Fruit fly (Drosophila melanogaster) whole organism, embryonic: ENCODE results near the gene Ir68b.

Experiments
- BtbVII ChIP-seq: fragments of 200-800 bp; sonication (Bioruptor generic); optimal IDR thresholded peaks from 3 replicates; lab custom pipeline; 2017; ENCODE audit warnings: missing biosample characterization, mild to moderate bottlenecking, missing genetic modification characterization
- CG10959 ChIP-seq: fragments of 200-800 bp; sonication (Bioruptor generic); IDR thresholded peaks from 2 replicates; pipeline ENCODE4 v1.3.6; 2022; ENCODE audit warnings: missing biosample characterization, missing genetic modification characterization
- CG10979 ChIP-seq: fragments of 200-800 bp; sonication (Bioruptor generic); optimal IDR thresholded peaks from 2 replicates; lab custom pipeline; 2018; ENCODE audit warnings: missing biosample characterization, mild to moderate bottlenecking, missing genetic modification characterization, moderate library complexity
- CG11504 ChIP-seq: fragments of 200-800 bp; sonication (Bioruptor generic); optimal IDR thresholded peaks from 3 replicates; lab custom pipeline; 2019; ENCODE audit warnings: missing biosample characterization, mild to moderate bottlenecking, missing genetic modification characterization, moderate library complexity
- CG12769 ChIP-seq: fragments of 200-800 bp; sonication (Bioruptor generic); optimal IDR thresholded peaks from 2 replicates; lab custom pipeline; 2019; ENCODE audit warnings: missing biosample characterization, mild to moderate bottlenecking, missing genetic modification characterization, moderate library complexity
- CG14710 ChIP-seq: fragments of 200-800 bp; sonication (Bioruptor generic); optimal IDR thresholded peaks from 3 replicates; lab custom pipeline; 2019; ENCODE audit warnings: missing biosample characterization, mild to moderate bottlenecking, missing genetic modification characterization, moderate library complexity
- CG15269 ChIP-seq: fragments of 200-800 bp; sonication (Bioruptor generic); optimal IDR thresholded peaks from 2 replicates; lab custom pipeline; 2018; ENCODE audit warnings: missing biosample characterization, mild to moderate bottlenecking, missing genetic modification characterization, moderate library complexity
- CG15601 ChIP-seq: fragments of 200-800 bp; sonication (Bioruptor generic); optimal IDR thresholded peaks from 3 replicates; lab custom pipeline; 2019; ENCODE audit warnings: missing biosample characterization, mild to moderate bottlenecking, missing genetic modification characterization, moderate library complexity
- CG17359 ChIP-seq: fragments of 200-800 bp; sonication (Bioruptor generic); optimal IDR thresholded peaks from 3 replicates; lab custom pipeline; 2018; ENCODE audit warnings: missing biosample characterization, mild to moderate bottlenecking, missing genetic modification characterization, moderate library complexity
- CG17361 ChIP-seq: fragments of 200-800 bp; sonication (Bioruptor generic); IDR thresholded peaks from 3 replicates; pipeline ENCODE4 v1.3.6; 2022; ENCODE audit warnings: missing biosample characterization, missing genetic modification characterization
- CG17829 ChIP-seq: fragments of 200-800 bp; optimal IDR thresholded peaks from 2 replicates; lab custom pipeline; 2019; ENCODE audit warnings: missing biosample characterization, mild to moderate bottlenecking, missing genetic modification characterization, moderate library complexity
- CG17912 ChIP-seq: fragments of 200-800 bp; sonication (Bioruptor generic); optimal IDR thresholded peaks from 2 replicates; lab custom pipeline; 2018; ENCODE audit warnings: missing biosample characterization, mild to moderate bottlenecking, missing genetic modification characterization
- CG32772 ChIP-seq: fragments of 200-800 bp; sonication (Bioruptor generic); IDR thresholded peaks from 2 replicates; pipeline ENCODE4 v1.3.6; 2022; ENCODE audit warnings: missing biosample characterization, missing genetic modification characterization
- CG3726 ChIP-seq: fragments of 200-800 bp; sonication (Bioruptor generic); IDR thresholded peaks from 3 replicates; pipeline ENCODE4, ENCODE4 v1.3.6; 2022; ENCODE audit warnings: missing biosample characterization, missing genetic modification characterization
- CG4730 ChIP-seq: fragments of 200-800 bp; sonication (Bioruptor generic); IDR thresholded peaks from 2 replicates; pipeline ENCODE4 v1.3.6; 2022; ENCODE audit warnings: missing biosample characterization, missing genetic modification characterization
- CG6254 ChIP-seq: fragments of 200-800 bp; sonication (Bioruptor generic); optimal IDR thresholded peaks from 3 replicates; lab custom pipeline; 2017; ENCODE audit warnings: mild to moderate bottlenecking, missing biosample characterization, missing genetic modification reagents, missing genetic modification characterization
- CG8944 ChIP-seq: fragments of 200-800 bp; sonication (Bioruptor generic); optimal IDR thresholded peaks from 3 replicates; lab custom pipeline; 2016; ENCODE audit warnings: missing biosample characterization, missing genetic modification characterization
- CG9437 ChIP-seq: fragments of 200-800 bp; sonication (Bioruptor generic); optimal IDR thresholded peaks from 2 replicates; lab custom pipeline; 2018; ENCODE audit warnings: missing biosample characterization, mild to moderate bottlenecking, missing genetic modification characterization
- CrebB ChIP-seq: fragments of 200-800 bp; sonication (Bioruptor generic); optimal IDR thresholded peaks from 3 replicates; lab custom pipeline; 2018; ENCODE audit warnings: missing biosample characterization, mild to moderate bottlenecking, missing genetic modification characterization
- Deaf1 ChIP-seq: fragments of 200-800 bp; optimal IDR thresholded peaks from 3 replicates; lab custom pipeline; 2019; ENCODE audit warnings: missing biosample characterization, mild to moderate bottlenecking, missing genetic modification characterization, moderate library complexity
- GATAe ChIP-seq: fragments of 200-800 bp; sonication (Bioruptor generic); conservative IDR thresholded peaks from 2 replicates; pipeline ENCODE4 v1.3.6; 2022; ENCODE audit warnings: missing biosample characterization, missing genetic modification characterization
- HLHmδ ChIP-seq: fragments of 200-800 bp; sonication (Bioruptor generic); optimal IDR thresholded peaks from 2 replicates; lab custom pipeline; 2018; ENCODE audit warnings: missing biosample characterization, mild to moderate bottlenecking, missing genetic modification characterization, moderate library complexity
- Hr51 ChIP-seq, 2 experiments: fragments of 200-800 bp; sonication (Bioruptor generic); optimal IDR thresholded peaks; 2 replicates in 1 of 2; 3 replicates in 1 of 2; lab custom pipeline; 2016 to 2018; ENCODE audit warnings: missing biosample characterization in 2 of 2, missing genetic modification characterization in 2 of 2, mild to moderate bottlenecking in 1 of 2, moderate library complexity in 1 of 2
- MESR4 ChIP-seq: fragments of 200-800 bp; sonication (Bioruptor generic); optimal IDR thresholded peaks from 2 replicates; lab custom pipeline; 2018; ENCODE audit warnings: missing biosample characterization, mild to moderate bottlenecking, missing genetic modification characterization, moderate library complexity
- Myb ChIP-seq: fragments of 200-800 bp; sonication (Bioruptor generic); optimal IDR thresholded peaks from 2 replicates; lab custom pipeline; 2016; ENCODE audit warnings: missing biosample characterization, missing genetic modification characterization
- NK7.1 ChIP-seq: fragments of 200-800 bp; sonication (Bioruptor generic); optimal IDR thresholded peaks from 3 replicates; lab custom pipeline; 2016; ENCODE audit warnings: missing biosample characterization, missing genetic modification characterization
- Oli ChIP-seq: fragments of 200-800 bp; sonication (Bioruptor generic); optimal IDR thresholded peaks from 2 replicates; lab custom pipeline; 2018; ENCODE audit warnings: missing biosample characterization, mild to moderate bottlenecking, missing genetic modification characterization, moderate library complexity
- Pdp1 ChIP-seq, 2 experiments: fragments of 200-800 bp; sonication (Bioruptor generic); optimal IDR thresholded peaks; 3 replicates each; lab custom pipeline; 2016; ENCODE audit warnings: missing biosample characterization in 2 of 2, missing genetic modification characterization in 2 of 2, mild to moderate bottlenecking in 1 of 2, moderate library complexity in 1 of 2
- Six4 ChIP-seq: fragments of 200-800 bp; sonication (Bioruptor generic); optimal IDR thresholded peaks from 2 replicates; lab custom pipeline; 2016; ENCODE audit warnings: missing biosample characterization, missing genetic modification characterization
- Taf1 ChIP-seq: fragments of 200-800 bp; sonication (Bioruptor generic); IDR thresholded peaks from 2 replicates; pipeline ENCODE4 v1.3.6; 2022; ENCODE audit warnings: missing biosample characterization, missing genetic modification characterization
- cad ChIP-seq: fragments of >200 bp; optimal IDR thresholded peaks from 2 replicates; lab custom pipeline; 2017; ENCODE audit warnings: missing biosample characterization, missing genetic modification characterization
- chinmo ChIP-seq: fragments of 200-800 bp; sonication (Bioruptor generic); IDR thresholded peaks from 4 replicates; pipeline ENCODE4 v1.3.6; 2022; ENCODE audit warnings: missing biosample characterization, missing genetic modification characterization; ENCODE audit not compliant: partially characterized antibody
- ci ChIP-seq: fragments of 200-800 bp; sonication (Bioruptor generic); IDR thresholded peaks from 3 replicates; pipeline ENCODE4 v1.3.6; 2022; ENCODE audit warnings: missing biosample characterization, missing genetic modification characterization
- cwo ChIP-seq: fragments of 200-800 bp; sonication (Bioruptor generic); optimal IDR thresholded peaks from 3 replicates; lab custom pipeline; 2017; ENCODE audit warnings: missing biosample characterization, missing genetic modification characterization, mild to moderate bottlenecking, moderate library complexity, missing genetic modification reagents
- disco-r ChIP-seq: fragments of 200-800 bp; sonication (Bioruptor generic); optimal IDR thresholded peaks from 2 replicates; lab custom pipeline; 2016; ENCODE audit warnings: missing biosample characterization, missing genetic modification characterization
- dmrt99B ChIP-seq: fragments of 200-800 bp; sonication (Bioruptor generic); optimal IDR thresholded peaks from 2 replicates; lab custom pipeline; 2018; ENCODE audit warnings: missing biosample characterization, mild to moderate bottlenecking, missing genetic modification characterization, moderate library complexity
- dpn ChIP-seq, 2 experiments: fragments of 200-800 bp; sonication (Bioruptor generic); optimal IDR thresholded peaks; 3 replicates each; lab custom pipeline; 2016; ENCODE audit warnings: missing biosample characterization in 2 of 2, missing genetic modification characterization in 2 of 2
- fd96Cb ChIP-seq: fragments of 200-800 bp; sonication (Bioruptor generic); optimal IDR thresholded peaks from 2 replicates; lab custom pipeline; 2018; ENCODE audit warnings: missing biosample characterization, mild to moderate bottlenecking, missing genetic modification characterization, moderate library complexity
- gce ChIP-seq: fragments of 200-800 bp; sonication (Bioruptor generic); IDR thresholded peaks from 3 replicates; pipeline ENCODE4 v1.3.6; 2022; ENCODE audit warnings: missing biosample characterization, missing genetic modification characterization
- gem ChIP-seq: fragments of 200-800 bp; sonication (Bioruptor generic); optimal IDR thresholded peaks from 2 replicates; lab custom pipeline; 2019; ENCODE audit warnings: missing biosample characterization, mild to moderate bottlenecking, missing genetic modification characterization, moderate library complexity
- jing ChIP-seq: fragments of 200-800 bp; sonication (Bioruptor generic); optimal IDR thresholded peaks from 2 replicates; lab custom pipeline; 2018; ENCODE audit warnings: missing biosample characterization, mild to moderate bottlenecking, missing genetic modification characterization
- kni ChIP-seq: fragments of 200-800 bp; sonication (Bioruptor generic); optimal IDR thresholded peaks from 3 replicates; lab custom pipeline; 2017; ENCODE audit warnings: mild to moderate bottlenecking, missing biosample characterization, missing genetic modification reagents, missing genetic modification characterization
- oc ChIP-seq: fragments of 200-800 bp; sonication (Bioruptor generic); optimal IDR thresholded peaks from 2 replicates; lab custom pipeline; 2018; ENCODE audit warnings: missing biosample characterization, mild to moderate bottlenecking, missing genetic modification characterization, moderate library complexity
- sens ChIP-seq: fragments of 200-800 bp; sonication (Bioruptor generic); peaks from one replicate; lab custom pipeline; 2016; ENCODE audit warnings: missing biosample characterization, missing genetic modification characterization
- vvl ChIP-seq: fragments of 200-800 bp; sonication (Bioruptor generic); IDR thresholded peaks from 2 replicates; pipeline ENCODE4 v1.3.6; 2022; ENCODE audit warnings: missing biosample characterization, missing genetic modification characterization

The Ir68b gene

DNA sequence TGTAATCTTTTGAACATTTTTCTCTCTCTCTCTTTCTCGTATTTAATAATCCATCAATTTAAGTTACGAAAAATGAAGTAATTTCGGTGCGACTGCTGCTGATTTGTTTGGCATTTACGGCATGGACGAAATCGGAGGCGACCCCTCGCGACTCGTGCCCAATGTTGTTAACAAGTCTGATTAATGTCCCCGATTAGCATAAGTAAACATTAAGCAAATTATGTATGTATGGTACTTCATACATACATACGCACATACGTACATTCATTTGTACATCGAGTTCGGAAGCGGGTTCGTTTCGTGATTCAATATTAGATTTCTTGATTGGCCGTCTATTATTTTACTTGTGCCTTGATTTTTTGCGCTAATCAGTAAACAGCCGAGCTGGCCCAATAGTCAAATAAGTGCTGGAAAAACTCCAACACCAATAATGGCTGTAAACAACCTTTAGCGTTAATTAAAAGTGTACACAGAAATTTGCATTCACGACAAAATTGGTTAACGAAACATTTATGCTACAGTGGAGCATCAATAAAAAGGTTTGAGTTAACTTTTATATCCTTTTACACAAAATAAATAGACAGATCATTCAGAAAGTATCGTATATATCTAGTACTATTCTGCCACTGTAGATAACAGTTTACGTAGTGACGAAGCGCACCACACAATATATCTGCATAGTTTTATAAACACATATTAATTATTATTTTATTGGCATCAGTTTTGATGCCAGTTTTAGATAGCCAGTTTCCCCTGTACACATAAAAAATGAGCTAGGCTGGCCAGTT lies 36.1 kb downstream of the Ir68b start (continued):
- no peak for TF ChIP-seq NK7.1 (GFP tag; lab: Kevin White, UChicago)
- peak; percentile 32 for TF ChIP-seq fd96Cb (tag; lab: Kevin White, UChicago)
- no peak for TF ChIP-seq CrebB (tag; lab: Kevin White, UChicago)
- no peak for TF ChIP-seq CG17912 (GFP tag; lab: Kevin White, UChicago)
- TF ChIP-seq CG6254 (GFP tag; lab: Kevin White, UChicago): no peak
- peak; percentile 35 for TF ChIP-seq jing (GFP tag; lab: Kevin White, UChicago)
- no peak for TF ChIP-seq CG14710 (tag; lab: Kevin White, UChicago)
- TF ChIP-seq disco-r (GFP tag; lab: Kevin White, UChicago): no peak
- 0 out of 2 replicates have a peak, but pooled peaks have one; percentile 35 for TF ChIP-seq CG32772 (GFP tag; lab: Robert Waterston, UW)
- peak; percentile 47 to 69 for TF ChIP-seq dpn (GFP tag; optimal IDR thresholded peaks at IDR 0.05; lab: Kevin White, UChicago)
- no peak for TF ChIP-seq MESR4
- no peak; the same call in 1 of the 2 replicates for TF ChIP-seq GATAe (GFP tag; lab: Robert Waterston, UW)
- TF ChIP-seq CG15601 (tag; lab: Kevin White, UChicago): no peak
- TF ChIP-seq CG4730 (GFP tag; lab: Robert Waterston, UW): peak; percentile 63
- TF ChIP-seq CG3726 (GFP tag; lab: Robert Waterston, UW): 0 out of 3 replicates have a peak, but pooled peaks have one; percentile 42

DNA sequence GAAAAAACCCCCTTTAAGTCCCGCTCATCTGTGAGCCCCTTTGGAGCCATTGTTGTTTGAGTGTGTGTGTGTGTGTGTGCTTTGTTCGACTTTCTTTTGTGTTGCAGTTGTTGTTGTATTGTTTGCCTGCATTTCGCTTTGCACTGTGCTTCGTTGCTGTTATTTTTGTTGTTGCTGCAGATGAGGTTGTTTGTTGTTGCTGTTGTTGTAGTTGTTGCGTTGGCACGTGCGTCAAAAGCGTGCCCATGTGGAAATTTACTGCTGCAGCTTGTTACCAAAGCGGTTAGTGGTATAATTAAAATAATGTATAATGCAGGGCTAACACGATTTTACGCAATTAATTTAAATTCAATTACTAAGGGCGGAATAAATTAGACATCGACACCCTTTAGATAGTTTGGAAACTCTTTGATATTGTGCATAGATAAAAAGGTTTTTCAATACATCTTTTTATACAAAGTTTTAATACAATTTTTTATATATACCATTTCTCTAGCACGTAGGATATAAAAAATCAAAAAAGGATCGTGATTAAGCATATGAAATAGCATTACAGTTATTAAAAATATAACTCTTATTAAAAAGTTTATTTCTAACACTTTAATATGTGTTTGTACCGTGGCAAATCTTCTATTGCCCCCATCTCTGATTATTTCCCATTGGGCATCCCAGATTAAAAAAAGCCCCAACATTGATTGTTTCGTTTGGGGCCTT lies 36.9 kb downstream of the Ir68b start:
- TF ChIP-seq CG11504 (peak; percentile 53), CG9437 (GFP tag; lab: Kevin White, UChicago) (peak; percentile 4), Oli (peak; percentile 43), ci (peak; percentile 64; the same call in 2 of the 3 replicates), Pdp1 (GFP tag; optimal IDR thresholded peaks at IDR 0.05; lab: Kevin White, UChicago) (peak in 1 of 2 experiments; percentile 23), CG12769 (tag; lab: Kevin White, UChicago) (peak; percentile 23), vvl (peak; percentile 71), chinmo (GFP tag; lab: Robert Waterston, UW) (peak; percentile 63; the same call in 2 of the 4 replicates), HLHmδ (peak; percentile 77), CG10979 (peak; percentile 9), CG8944 (no peak), CG6254 (GFP tag; lab: Kevin White, UChicago) (no peak), gem (tag; lab: Kevin White, UChicago) (peak; percentile 5), Taf1 (GFP tag; lab: Robert Waterston, UW) (no peak), CG17359 (peak; percentile 13), Myb (GFP tag; lab: Kevin White, UChicago) (no peak), Six4 (GFP tag; lab: Kevin White, UChicago) (no peak), kni (GFP tag; lab: Kevin White, UChicago) (peak; percentile 76), CG10959 (GFP tag; lab: Robert Waterston, UW) (no peak), cad (GFP tag; lab: Kevin White, UChicago) (no peak), sens (peak; percentile 44), dmrt99B (tag; lab: Kevin White, UChicago) (peak; percentile 26), Hr51 (GFP tag; optimal IDR thresholded peaks at IDR 0.05; lab: Kevin White, UChicago) (peak in 1 of 2 experiments; percentile 13), BtbVII (GFP tag; lab: Kevin White, UChicago) (no peak), gce (GFP tag; lab: Robert Waterston, UW) (0 out of 3 replicates have a peak, but pooled peaks have one; percentile 29), Deaf1 (tag; lab: Kevin White, UChicago) (peak; percentile 16), CG17361 (GFP tag; lab: Robert Waterston, UW) (peak; percentile 24; the same call in 1 of the 3 replicates), CG15269 (peak; percentile 6), oc (peak; percentile 93), cwo (GFP tag; lab: Kevin White, UChicago) (peak; percentile 78), CG17829 (peak; percentile 12)
